Worm (Caenorhabditis elegans) whole organism, L1 larva: ENCODE results near the gene W02B12.1.

Experiments
- C04F5.9 ChIP-seq: sonication (generic microtip); optimal IDR thresholded peaks from 2 replicates; lab custom pipeline; 2016; ENCODE audit warnings: missing genetic modification characterization, missing compliant biosample characterization
- F16B12.6 ChIP-seq: fragments of 150-350 bp; optimal IDR thresholded peaks from 2 replicates; lab custom pipeline; 2014; ENCODE audit warnings: missing biosample characterization, missing genetic modification characterization
- aly-2 ChIP-seq: fragments of 150-350 bp; optimal IDR thresholded peaks from 2 replicates; lab custom pipeline; 2014; ENCODE audit warnings: missing biosample characterization, missing genetic modification characterization
- ceh-88 ChIP-seq: fragments of 200-800 bp; sonication (Bioruptor generic); IDR thresholded peaks from 2 replicates; pipeline ENCODE4 v1.3.6; 2022; ENCODE audit warnings: missing genetic modification characterization, missing compliant biosample characterization
- ces-1 ChIP-seq: fragments of 150-350 bp; optimal IDR thresholded peaks from 2 replicates; lab custom pipeline; 2014; ENCODE audit warnings: missing biosample characterization, missing genetic modification reagents, missing genetic modification characterization
- dsc-1 ChIP-seq: sonication (generic microtip); optimal IDR thresholded peaks from 2 replicates; lab custom pipeline; 2016; ENCODE audit warnings: mild to moderate bottlenecking, missing genetic modification characterization, missing compliant biosample characterization
- efl-1 ChIP-seq, 4 experiments: fragments of 150-350 bp; optimal IDR thresholded peaks in 3 of 4; peaks in 1 of 4; 1 replicate in 1 of 4; 2 replicates in 3 of 4; lab custom pipeline; 2014; ENCODE audit warnings: missing biosample characterization in 2 of 4, missing genetic modification characterization in 2 of 4, missing genetic modification reagents in 2 of 4
- egl-13 ChIP-seq: sonication (generic microtip); optimal IDR thresholded peaks from 2 replicates; lab custom pipeline; 2016; ENCODE audit warnings: missing genotype, missing genetic modification reagents, missing genetic modification characterization, missing compliant biosample characterization
- elt-3 ChIP-seq, 6 experiments: fragments of 150-350 bp in 1 of 6; sonication (generic microtip); optimal IDR thresholded peaks; 2 replicates each; lab custom pipeline; 2017 to 2018; ENCODE audit warnings: missing biosample characterization in 6 of 6, missing genetic modification characterization in 6 of 6, inconsistent platforms in 1 of 6
- ets-5 ChIP-seq: fragments of 200-800 bp; sonication (Bioruptor generic); IDR thresholded peaks from 2 replicates; pipeline ENCODE4 v1.3.6; 2022; ENCODE audit warnings: missing genetic modification characterization, missing compliant biosample characterization
- fkh-10 ChIP-seq: sonication (generic microtip); optimal IDR thresholded peaks from 2 replicates; lab custom pipeline; 2017; ENCODE audit warnings: missing biosample characterization, missing genetic modification reagents, missing genetic modification characterization
- fkh-4 ChIP-seq: sonication (generic microtip); optimal IDR thresholded peaks from 2 replicates; lab custom pipeline; 2016; ENCODE audit warnings: missing compliant biosample characterization, missing genetic modification characterization, borderline replicate concordance
- fkh-8 ChIP-seq: sonication (generic microtip); optimal IDR thresholded peaks from 2 replicates; lab custom pipeline; 2016; ENCODE audit warnings: mild to moderate bottlenecking, missing genetic modification characterization, missing compliant biosample characterization
- fos-1 ChIP-seq: fragments of 150-350 bp; optimal IDR thresholded peaks from 2 replicates; lab custom pipeline; 2014; ENCODE audit warnings: missing biosample characterization, missing genetic modification characterization
- grh-1 ChIP-seq: fragments of 200-800 bp; sonication (Bioruptor generic); IDR thresholded peaks from 2 replicates; pipeline ENCODE4 v1.3.6; 2022; ENCODE audit warnings: missing genetic modification reagents, missing genetic modification characterization, missing compliant biosample characterization
- hlh-17 ChIP-seq: fragments of 200-800 bp; sonication (Bioruptor generic); optimal IDR thresholded peaks from 2 replicates; lab custom pipeline; 2018; ENCODE audit warnings: missing genetic modification characterization, mild to moderate bottlenecking, missing compliant biosample characterization, moderate library complexity, borderline replicate concordance
- hpl-2 ChIP-seq: fragments of 150-350 bp; optimal IDR thresholded peaks from 2 replicates; lab custom pipeline; 2014; ENCODE audit warnings: missing biosample characterization, missing genetic modification reagents, missing genetic modification characterization
- isw-1 ChIP-seq: fragments of 200-800 bp; sonication (Bioruptor generic); IDR thresholded peaks from 2 replicates; pipeline ENCODE4 v1.3.6; 2022; ENCODE audit warnings: missing genetic modification characterization, missing compliant biosample characterization
- lin-13 ChIP-seq: fragments of 150-350 bp; optimal IDR thresholded peaks from 2 replicates; lab custom pipeline; 2014; ENCODE audit warnings: missing biosample characterization, missing genetic modification reagents, missing genetic modification characterization
- lin-15B ChIP-seq: fragments of 150-350 bp; sonication (generic microtip); optimal IDR thresholded peaks from 3 replicates; lab custom pipeline; 2014; ENCODE audit warnings: missing biosample characterization, missing genetic modification characterization
- lin-39 ChIP-seq: fragments of 150-350 bp; optimal IDR thresholded peaks from 2 replicates; lab custom pipeline; 2014; ENCODE audit warnings: missing biosample characterization, missing genetic modification reagents, missing genetic modification characterization
- lir-3 ChIP-seq: sonication (generic microtip); optimal IDR thresholded peaks from 2 replicates; lab custom pipeline; 2016; ENCODE audit warnings: mild to moderate bottlenecking, missing genetic modification characterization, moderate library complexity, missing compliant biosample characterization; ENCODE audit not compliant: poor library complexity
- lsy-2 ChIP-seq, 2 experiments: fragments of 150-350 bp; optimal IDR thresholded peaks; 2 replicates each; lab custom pipeline; 2014; ENCODE audit warnings: missing biosample characterization in 2 of 2, missing genetic modification characterization in 2 of 2
- mdl-1 ChIP-seq, 2 experiments: fragments of 150-350 bp; optimal IDR thresholded peaks; 2 replicates each; lab custom pipeline; 2014 to 2017; ENCODE audit warnings: missing biosample characterization in 2 of 2, missing genetic modification characterization in 2 of 2, inconsistent platforms in 1 of 2
- mef-2 ChIP-seq: fragments of 150-350 bp; optimal IDR thresholded peaks from 2 replicates; lab custom pipeline; 2014; ENCODE audit warnings: missing biosample characterization, missing genetic modification characterization
- mep-1 ChIP-seq: fragments of 150-350 bp; optimal IDR thresholded peaks from 2 replicates; lab custom pipeline; 2014; ENCODE audit warnings: missing biosample characterization, missing genetic modification characterization
- nhr-11 ChIP-seq: fragments of 150-350 bp; optimal IDR thresholded peaks from 2 replicates; lab custom pipeline; 2014; ENCODE audit warnings: missing biosample characterization, missing genetic modification characterization
- nhr-12 ChIP-seq: sonication (generic microtip); optimal IDR thresholded peaks from 2 replicates; lab custom pipeline; 2017; ENCODE audit warnings: missing biosample characterization, missing genetic modification characterization
- nhr-19 ChIP-seq: fragments of 200-800 bp; sonication (Bioruptor generic); conservative IDR thresholded peaks from 2 replicates; pipeline ENCODE4 v1.3.6; 2022; ENCODE audit warnings: missing genetic modification characterization, missing compliant biosample characterization
- nhr-20 ChIP-seq: sonication (generic microtip); optimal IDR thresholded peaks from 2 replicates; lab custom pipeline; 2016; ENCODE audit warnings: mild to moderate bottlenecking, missing genetic modification characterization, missing compliant biosample characterization
- nhr-28 ChIP-seq: fragments of 150-350 bp; optimal IDR thresholded peaks from 2 replicates; lab custom pipeline; 2014; ENCODE audit warnings: missing biosample characterization, missing genetic modification characterization
- nhr-47 ChIP-seq: sonication (generic microtip); optimal IDR thresholded peaks from 2 replicates; lab custom pipeline; 2016; ENCODE audit warnings: mild to moderate bottlenecking, missing genetic modification characterization, moderate library complexity, missing compliant biosample characterization
- nhr-71 ChIP-seq: sonication (generic microtip); optimal IDR thresholded peaks from 2 replicates; lab custom pipeline; 2016; ENCODE audit warnings: mild to moderate bottlenecking, missing genetic modification characterization, moderate library complexity, missing compliant biosample characterization
- nhr-76 ChIP-seq: sonication (generic microtip); optimal IDR thresholded peaks from 2 replicates; lab custom pipeline; 2017; ENCODE audit warnings: missing biosample characterization, missing genetic modification characterization
- nhr-77 ChIP-seq: fragments of 150-350 bp; optimal IDR thresholded peaks from 2 replicates; lab custom pipeline; 2014; ENCODE audit warnings: missing biosample characterization, missing genetic modification characterization
- nhr-85 ChIP-seq: sonication (generic microtip); peaks from one replicate; lab custom pipeline; 2016; ENCODE audit warnings: missing genetic modification characterization, inconsistent platforms, missing compliant biosample characterization
- nhr-90 ChIP-seq: sonication (generic microtip); optimal IDR thresholded peaks from 2 replicates; lab custom pipeline; 2016; ENCODE audit warnings: mild to moderate bottlenecking, missing genetic modification characterization, missing compliant biosample characterization; ENCODE audit not compliant: poor library complexity
- pag-3 ChIP-seq: sonication (generic microtip); optimal IDR thresholded peaks from 2 replicates; lab custom pipeline; 2017; ENCODE audit warnings: missing genetic modification characterization, mild to moderate bottlenecking, missing compliant biosample characterization, antibody characterized with exemption, borderline replicate concordance; ENCODE audit not compliant: insufficient read depth
- pax-3 ChIP-seq: fragments of 200-800 bp; sonication (Bioruptor generic); optimal IDR thresholded peaks from 2 replicates; lab custom pipeline; 2018; ENCODE audit warnings: mild to moderate bottlenecking, missing genetic modification characterization, moderate library complexity, missing compliant biosample characterization
- skn-1 ChIP-seq: fragments of 150-350 bp; optimal IDR thresholded peaks from 2 replicates; lab custom pipeline; 2014; ENCODE audit warnings: missing biosample characterization, missing genetic modification characterization
- snu-23 ChIP-seq: sonication (generic microtip); optimal IDR thresholded peaks from 2 replicates; lab custom pipeline; 2016; ENCODE audit warnings: missing genetic modification characterization, missing compliant biosample characterization
- sox-4 ChIP-seq: sonication (generic microtip); optimal IDR thresholded peaks from 2 replicates; lab custom pipeline; 2016; ENCODE audit warnings: missing genetic modification characterization, missing compliant biosample characterization
- sup-37 ChIP-seq: fragments of 200-800 bp; sonication (Bioruptor generic); optimal IDR thresholded peaks from 2 replicates; lab custom pipeline; 2018; ENCODE audit warnings: mild to moderate bottlenecking, missing genetic modification characterization, missing compliant biosample characterization
- tbx-2 ChIP-seq: sonication (generic microtip); optimal IDR thresholded peaks from 2 replicates; lab custom pipeline; 2016; ENCODE audit warnings: missing genetic modification characterization, missing compliant biosample characterization
- tlp-1 ChIP-seq: fragments of 150-350 bp; optimal IDR thresholded peaks from 2 replicates; lab custom pipeline; 2014; ENCODE audit warnings: missing biosample characterization, missing genetic modification characterization
- unc-130 ChIP-seq: fragments of 150-350 bp; optimal IDR thresholded peaks from 2 replicates; lab custom pipeline; 2017; ENCODE audit warnings: missing biosample characterization, missing genetic modification characterization, inconsistent platforms
- unc-30 ChIP-seq: sonication (generic microtip); optimal IDR thresholded peaks from 2 replicates; lab custom pipeline; 2017; ENCODE audit warnings: missing biosample characterization, missing genetic modification characterization
- unc-86 ChIP-seq: sonication (generic microtip); optimal IDR thresholded peaks from 2 replicates; lab custom pipeline; 2016; ENCODE audit warnings: missing genetic modification characterization, missing compliant biosample characterization
- vab-15 ChIP-seq: sonication (generic microtip); optimal IDR thresholded peaks from 2 replicates; lab custom pipeline; 2017; ENCODE audit warnings: missing genotype, mild to moderate bottlenecking, missing genetic modification characterization, missing compliant biosample characterization
- xbp-1 ChIP-seq: sonication (generic microtip); optimal IDR thresholded peaks from 2 replicates; lab custom pipeline; 2016; ENCODE audit warnings: missing genetic modification characterization, missing compliant biosample characterization
- zag-1 ChIP-seq: fragments of 150-350 bp; optimal IDR thresholded peaks from 2 replicates; lab custom pipeline; 2014; ENCODE audit warnings: missing biosample characterization, missing genetic modification characterization
- ztf-11 ChIP-seq, 2 experiments: sonication (generic microtip); optimal IDR thresholded peaks; 2 replicates each; lab custom pipeline; 2016 to 2017; ENCODE audit warnings: missing genetic modification characterization in 2 of 2, missing biosample characterization in 1 of 2, missing compliant biosample characterization in 1 of 2
- ztf-4 ChIP-seq: fragments of 150-350 bp; optimal IDR thresholded peaks from 2 replicates; lab custom pipeline; 2014; ENCODE audit warnings: missing biosample characterization, missing genetic modification characterization

The W02B12.1 gene

DNA sequence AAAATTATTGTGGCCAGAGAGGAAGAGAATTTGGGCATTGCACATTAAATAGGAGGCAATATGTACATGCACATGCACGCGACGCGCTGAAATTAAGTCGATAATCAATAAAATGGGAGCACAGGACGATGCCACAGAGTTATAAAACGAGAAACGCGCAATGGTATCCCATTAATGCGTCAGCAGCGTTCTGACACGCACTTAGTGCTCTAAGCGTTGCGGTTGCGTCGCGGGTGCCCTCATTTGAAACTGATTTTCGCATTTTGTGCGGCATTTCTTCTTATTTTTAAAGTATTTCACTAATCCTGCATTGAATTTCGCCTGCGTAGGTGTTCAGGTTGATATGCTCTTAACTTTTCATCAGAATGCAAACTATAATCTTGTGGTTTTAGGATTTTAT, 4.2 kb downstream of the W02B12.1 start, which contains the start of gene rsp-1:
TSS of gene rsp-1 (plus strand) at position 338 of the 400 bp plus-strand sequence.
- TF ChIP-seq elt-3 (tag; optimal IDR thresholded peaks at IDR 0.05; lab: Kevin White, UChicago) (peak in 4 of 6 experiments; percentile 24 to 96 (median 67)), ces-1 (GFP tag; lab: Kevin White, UChicago) (no peak), aly-2 (tag; lab: Kevin White, UChicago) (peak; percentile 65), sox-4 (peak; percentile 45), nhr-19 (peak; percentile 90), mep-1 (tag; lab: Kevin White, UChicago) (peak; percentile 84), ztf-4 (tag; lab: Kevin White, UChicago) (peak; percentile 84), nhr-71 (peak; percentile 93), pag-3 (tag; lab: Kevin White, UChicago) (no peak), nhr-11 (tag; lab: Kevin White, UChicago) (peak; percentile 46), dsc-1 (tag; lab: Kevin White, UChicago) (peak; percentile 89), ets-5 (GFP tag; lab: Robert Waterston, UW) (no peak), F16B12.6 (tag; lab: Kevin White, UChicago) (peak; percentile 69), fos-1 (peak; percentile 78), lin-13 (peak; percentile 89), C04F5.9 (tag; lab: Kevin White, UChicago) (peak; percentile 82), efl-1 (optimal IDR thresholded peaks at IDR 0.05; lab: Kevin White, UChicago) (peak; percentile 88 to 90), efl-1 (GFP tag; optimal IDR thresholded peaks at IDR 0.05 in 1 of 2; lab: Kevin White, UChicago) (peak; percentile 84 to 98), fkh-8 (tag; lab: Kevin White, UChicago) (peak; percentile 79), unc-86 (tag; lab: Kevin White, UChicago) (peak; percentile 83), unc-30 (tag; lab: Kevin White, UChicago) (no peak), snu-23 (GFP tag; lab: Kevin White, UChicago) (peak; percentile 94), sup-37 (GFP tag; lab: Kevin White, UChicago) (peak; percentile 39), nhr-77 (peak; percentile 78), grh-1 (GFP tag; lab: Robert Waterston, UW) (peak; percentile 80), ztf-11 (tag; optimal IDR thresholded peaks at IDR 0.05; lab: Kevin White, UChicago) (peak in 1 of 2 experiments; percentile 71), tbx-2 (tag; lab: Kevin White, UChicago) (peak; percentile 88), pax-3 (tag; lab: Kevin White, UChicago) (peak; percentile 73), zag-1 (no peak), nhr-12 (tag; lab: Kevin White, UChicago) (no peak), mef-2 (tag; lab: Kevin White, UChicago) (peak; percentile 13), skn-1 (tag; lab: Kevin White, UChicago) (peak; percentile 83), vab-15 (tag; lab: Kevin White, UChicago) (peak; percentile 67), nhr-85 (tag; lab: Kevin White, UChicago) (peak; percentile 92), tlp-1 (no peak), lin-15B (peak; percentile 84), hpl-2 (peak; percentile 80), isw-1 (GFP tag; lab: Robert Waterston, UW) (peak; percentile 87), egl-13 (tag; lab: Kevin White, UChicago) (peak; percentile 49), nhr-76 (tag; lab: Kevin White, UChicago) (no peak), fkh-10 (peak; percentile 57), nhr-47 (tag; lab: Kevin White, UChicago) (peak; percentile 91), unc-130 (tag; lab: Kevin White, UChicago) (peak; percentile 91), nhr-90 (peak; percentile 89), ceh-88 (GFP tag; lab: Robert Waterston, UW) (no peak; the same call in 1 of the 2 replicates), fkh-4 (tag; lab: Kevin White, UChicago) (peak; percentile 29), nhr-28 (tag; lab: Kevin White, UChicago) (no peak), lir-3 (tag; lab: Kevin White, UChicago) (peak; percentile 68), xbp-1 (tag; lab: Kevin White, UChicago) (peak; percentile 90), hlh-17 (GFP tag; lab: Kevin White, UChicago) (no peak), lin-39 (tag; lab: Kevin White, UChicago) (peak; percentile 42), mdl-1 (tag; optimal IDR thresholded peaks at IDR 0.05; lab: Kevin White, UChicago) (peak in 1 of 2 experiments; percentile 85), nhr-20 (tag; lab: Kevin White, UChicago) (peak; percentile 94), lsy-2 (tag; optimal IDR thresholded peaks at IDR 0.05; lab: Kevin White, UChicago) (peak; percentile 91 to 94)
